Fruit fly (Drosophila melanogaster) whole organism, wandering third instar larva: ENCODE measurements around the gene CG8136.

ENCODE experiments used
- CG9705 ChIP-seq: fragments of 200-800 bp; sonication (Bioruptor generic); optimal IDR thresholded peaks from 2 replicates; lab custom pipeline; 2018; ENCODE audit warnings: missing biosample characterization, mild to moderate bottlenecking, missing genetic modification characterization
- GATAd ChIP-seq: sonication (Bioruptor generic); optimal IDR thresholded peaks from 2 replicates; lab custom pipeline; 2016; ENCODE audit warnings: missing biosample characterization, missing genetic modification characterization
- HLH106 ChIP-seq: fragments of 200-800 bp; optimal IDR thresholded peaks from 3 replicates; lab custom pipeline; 2019; ENCODE audit warnings: missing biosample characterization, mild to moderate bottlenecking, missing genetic modification characterization, moderate library complexity
- Mio ChIP-seq: sonication (Bioruptor generic); optimal IDR thresholded peaks from 2 replicates; lab custom pipeline; 2016; ENCODE audit warnings: missing biosample characterization, missing genetic modification characterization
- br ChIP-seq: fragments of 200-800 bp; sonication (Bioruptor generic); optimal IDR thresholded peaks from 2 replicates; lab custom pipeline; 2016; ENCODE audit warnings: missing biosample characterization, missing genetic modification characterization
- brk ChIP-seq: fragments of 200-800 bp; sonication (Bioruptor generic); optimal IDR thresholded peaks from 2 replicates; lab custom pipeline; 2016; ENCODE audit warnings: missing biosample characterization, mild to moderate bottlenecking, missing genetic modification characterization
- jim ChIP-seq: fragments of 175-275, 200-325 bp; sonication (Bioruptor generic); optimal IDR thresholded peaks from 2 replicates; lab custom pipeline; 2016; ENCODE audit warnings: missing biosample characterization, mild to moderate bottlenecking, missing genetic modification characterization
- lola ChIP-seq: fragments of >200 bp; optimal IDR thresholded peaks from 2 replicates; lab custom pipeline; 2017; ENCODE audit warnings: missing biosample characterization, missing genetic modification characterization
- usp ChIP-seq: fragments of >200 bp; optimal IDR thresholded peaks from 2 replicates; lab custom pipeline; 2017; ENCODE audit warnings: missing biosample characterization, missing genetic modification characterization

- TF ChIP-seq brk (GFP tag; lab: Kevin White, UChicago) (no peak), usp (no peak), CG9705 (no peak), HLH106 (tag; lab: Kevin White, UChicago) (no peak), jim (GFP tag; lab: Kevin White, UChicago) (no peak), Mio (no peak), GATAd (GFP tag; lab: Kevin White, UChicago) (no peak), lola (GFP tag; lab: Kevin White, UChicago) (no peak), br (no peak)
These were observed at the start of gene CG8136 for dm6 chr3R:8721071-8721470.
